Fruit fly (Drosophila melanogaster): ENCODE measurements around the gene CG31638.

Gene CG31638

DNA sequence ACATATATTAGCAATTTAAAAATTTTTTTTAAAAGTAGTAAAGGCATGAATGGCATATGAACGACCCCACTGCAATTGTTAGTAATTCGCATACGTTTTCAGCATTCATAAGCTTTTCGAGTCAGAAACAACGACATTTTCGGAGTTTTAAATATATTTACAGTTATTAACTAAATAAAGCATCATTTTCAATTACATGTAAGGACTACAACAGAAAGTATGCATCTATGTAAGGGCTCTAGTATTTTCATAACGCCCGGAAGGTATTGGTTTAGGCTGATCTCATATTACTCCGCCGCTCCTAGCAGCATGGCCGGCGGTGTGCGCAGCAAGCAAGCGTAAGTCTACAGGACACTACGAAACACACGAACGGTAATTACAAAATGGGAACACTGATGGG lies 16.6 kb upstream of the CG31638 start:
- no peak for TF ChIP-seq CG14711 (tag; optimal IDR thresholded peaks at IDR 0.05)
- TF ChIP-seq ovo (GFP tag; optimal IDR thresholded peaks at IDR 0.05), result no peak
- TF ChIP-seq Clk (GFP tag; optimal IDR thresholded peaks at IDR 0.05), result no peak
- TF ChIP-seq CG7101 (tag; optimal IDR thresholded peaks at IDR 0.05), result no peak

dm6 chr2L:6474878-6475582 lies 15.8 kb upstream of the CG31638 start:
- no peak for TF ChIP-seq Clk (GFP tag; optimal IDR thresholded peaks at IDR 0.05)
- TF ChIP-seq CG33017 (tag; optimal IDR thresholded peaks at IDR 0.05), result peak; percentile 30
- peak; percentile 70 for TF ChIP-seq CG12768 (GFP tag; optimal IDR thresholded peaks at IDR 0.05)
- TF ChIP-seq cic (GFP tag; optimal IDR thresholded peaks at IDR 0.05), result peak; percentile 41

DNA sequence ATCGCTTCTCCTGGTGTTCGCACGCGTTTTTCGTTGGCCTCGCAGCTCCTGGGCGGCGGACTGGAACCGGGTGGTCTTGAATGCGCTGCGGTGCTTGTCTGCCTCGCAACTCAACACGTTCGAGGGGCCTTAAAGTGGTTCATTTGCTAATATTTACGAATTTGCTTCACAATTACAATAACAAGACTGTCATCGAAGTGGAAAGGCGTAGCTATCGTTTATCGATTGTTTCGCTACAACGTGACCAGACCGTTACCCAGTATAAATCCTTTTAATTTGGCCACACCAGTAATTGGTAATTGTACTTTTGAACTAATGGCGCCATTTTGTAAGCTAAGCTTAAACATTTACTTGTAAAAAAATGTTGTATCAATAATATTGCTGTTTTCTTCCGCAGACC lies 14.1 kb upstream of the CG31638 start, which contains the start of gene CG9536:
Gene CG9536, minus strand, starts transcription at position 223 of the 400 bp plus-strand sequence.
- TF ChIP-seq CG7045 (GFP tag; optimal IDR thresholded peaks at IDR 0.05) (no peak), kay (GFP tag; ENCODE audit: borderline replicate concordance) (no peak), bab1 (GFP tag; optimal IDR thresholded peaks at IDR 0.05) (peak; percentile 75)

DNA sequence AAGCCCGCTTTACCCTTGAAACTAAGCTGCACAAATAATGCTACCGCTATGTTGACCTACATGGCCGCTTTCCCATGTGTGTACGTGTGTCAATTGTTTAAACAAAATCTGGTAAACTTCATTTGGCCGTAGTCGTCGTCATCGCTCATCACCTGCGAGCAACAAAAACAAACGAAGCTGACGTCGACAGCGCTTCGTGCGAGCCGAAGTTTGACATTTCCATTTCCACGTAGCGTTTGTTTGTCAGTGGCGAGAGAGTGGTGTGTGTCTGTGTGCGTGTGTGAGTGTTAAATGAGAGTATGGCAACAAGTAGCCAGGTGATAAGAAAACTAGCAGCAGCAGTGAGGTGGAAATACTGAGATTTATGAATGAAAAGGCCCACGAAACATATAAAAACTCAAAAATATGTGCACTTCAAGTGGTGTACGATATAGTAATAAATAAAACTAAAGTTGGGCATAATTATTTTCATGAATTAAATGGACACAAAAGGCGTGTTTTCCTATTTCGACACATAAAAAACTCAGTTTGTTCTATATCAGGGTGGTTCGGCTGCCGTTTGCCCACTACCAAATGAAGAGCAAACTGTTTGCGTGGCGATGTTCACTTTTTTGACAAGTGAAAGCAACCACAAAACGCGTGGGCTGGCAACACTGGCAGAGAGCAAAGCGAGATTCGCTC lies 11.5 kb upstream of the CG31638 start:
- TF ChIP-seq bab1 (GFP tag; optimal IDR thresholded peaks at IDR 0.05) (peak; percentile 65), CG33017 (tag; optimal IDR thresholded peaks at IDR 0.05) (peak; percentile 42), CG7101 (tag; optimal IDR thresholded peaks at IDR 0.05) (peak; percentile 29), CG7045 (GFP tag; optimal IDR thresholded peaks at IDR 0.05) (no peak), CG5204 (GFP tag; optimal IDR thresholded peaks at IDR 0.05) (no peak), tj (GFP tag; optimal IDR thresholded peaks at IDR 0.05) (no peak), cic (GFP tag; optimal IDR thresholded peaks at IDR 0.05) (peak; percentile 97), CG12768 (GFP tag; optimal IDR thresholded peaks at IDR 0.05) (peak; percentile 28), Crg-1 (GFP tag; optimal IDR thresholded peaks at IDR 0.05) (peak; percentile 56), ovo (GFP tag; optimal IDR thresholded peaks at IDR 0.05) (peak; percentile 63), Mnt (GFP tag; optimal IDR thresholded peaks at IDR 0.05) (peak; percentile 84), CG14711 (tag; optimal IDR thresholded peaks at IDR 0.05) (peak; percentile 62), Hr96 (GFP tag; optimal IDR thresholded peaks at IDR 0.05) (no peak), CG1620 (GFP tag; optimal IDR thresholded peaks at IDR 0.05) (no peak), pad (GFP tag; optimal IDR thresholded peaks at IDR 0.05) (no peak), Clk (GFP tag; optimal IDR thresholded peaks at IDR 0.05) (no peak), CG11617 (GFP tag; optimal IDR thresholded peaks at IDR 0.05) (peak; percentile 32), toe (GFP tag; optimal IDR thresholded peaks at IDR 0.05) (no peak), kay (GFP tag; ENCODE audit: borderline replicate concordance) (no peak), cnc (optimal IDR thresholded peaks at IDR 0.05) (no peak)

- TF ChIP-seq Hr96 (GFP tag; optimal IDR thresholded peaks at IDR 0.05) (peak; percentile 90), ovo (GFP tag; optimal IDR thresholded peaks at IDR 0.05) (peak; percentile 68), kay (GFP tag; ENCODE audit: borderline replicate concordance) (no peak), Mnt (GFP tag; optimal IDR thresholded peaks at IDR 0.05) (peak; percentile 62), CG14711 (tag; optimal IDR thresholded peaks at IDR 0.05) (peak; percentile 74), CG7045 (GFP tag; optimal IDR thresholded peaks at IDR 0.05) (peak; percentile 61), cic (GFP tag; optimal IDR thresholded peaks at IDR 0.05) (no peak), cnc (optimal IDR thresholded peaks at IDR 0.05) (no peak), CG12768 (GFP tag; optimal IDR thresholded peaks at IDR 0.05) (peak; percentile 70), bab1 (GFP tag; optimal IDR thresholded peaks at IDR 0.05) (peak; percentile 83), toe (GFP tag; optimal IDR thresholded peaks at IDR 0.05) (peak; percentile 94), CG5204 (GFP tag; optimal IDR thresholded peaks at IDR 0.05) (no peak), CG11617 (GFP tag; optimal IDR thresholded peaks at IDR 0.05) (peak; percentile 55), CG1620 (GFP tag; optimal IDR thresholded peaks at IDR 0.05) (peak; percentile 93), CG7101 (tag; optimal IDR thresholded peaks at IDR 0.05) (peak; percentile 83), Crg-1 (GFP tag; optimal IDR thresholded peaks at IDR 0.05) (peak; percentile 66), tj (GFP tag; optimal IDR thresholded peaks at IDR 0.05) (peak; percentile 84), Clk (GFP tag; optimal IDR thresholded peaks at IDR 0.05) (peak; percentile 85), pad (GFP tag; optimal IDR thresholded peaks at IDR 0.05) (peak; percentile 45), CG33017 (tag; optimal IDR thresholded peaks at IDR 0.05) (peak; percentile 75)
Measured at dm6 chr2L:6480212-6480994, 10.5 kb upstream of the CG31638 start, which contains the start of the genes Sec61alpha and Daxx. Gene Sec61alpha, minus strand, starts transcription at chr2L:6480575. Gene Daxx, plus strand, starts transcription at chr2L:6480929.

DNA sequence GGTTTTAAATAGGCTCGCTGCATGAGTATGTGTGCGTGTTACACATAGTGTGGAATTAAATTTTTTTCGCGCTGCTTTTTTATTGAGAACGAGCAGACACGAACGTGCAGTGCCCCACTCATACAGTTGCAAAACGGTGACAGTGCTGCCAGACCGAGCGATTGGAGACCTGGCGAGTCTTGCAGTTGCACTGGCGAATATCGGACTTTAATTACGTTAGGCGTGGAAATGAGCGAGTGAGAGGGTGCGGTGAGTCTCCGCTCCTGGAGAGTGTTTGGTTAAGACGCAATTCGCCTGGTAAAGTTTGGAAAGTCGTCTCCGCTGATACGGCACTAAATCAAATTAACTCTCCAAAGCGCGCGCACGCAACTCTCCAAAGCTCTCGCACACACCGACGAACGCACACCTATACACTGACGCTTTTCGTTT lies 9.5 kb upstream of the CG31638 start:
- no peak for TF ChIP-seq CG7045 (GFP tag; optimal IDR thresholded peaks at IDR 0.05)
- no peak for TF ChIP-seq bab1 (GFP tag; optimal IDR thresholded peaks at IDR 0.05)
- no peak for TF ChIP-seq Clk (GFP tag; optimal IDR thresholded peaks at IDR 0.05)
- TF ChIP-seq CG14711 (tag; optimal IDR thresholded peaks at IDR 0.05), result no peak
- peak; percentile 77 for TF ChIP-seq pad (GFP tag; optimal IDR thresholded peaks at IDR 0.05)
- peak; percentile 79 for TF ChIP-seq tj (GFP tag; optimal IDR thresholded peaks at IDR 0.05)
- TF ChIP-seq Mnt (GFP tag; optimal IDR thresholded peaks at IDR 0.05), result peak; percentile 85
- no peak for TF ChIP-seq Hr96 (GFP tag; optimal IDR thresholded peaks at IDR 0.05)
- no peak for TF ChIP-seq CG12768 (GFP tag; optimal IDR thresholded peaks at IDR 0.05)
- TF ChIP-seq Crg-1 (GFP tag; optimal IDR thresholded peaks at IDR 0.05), result no peak
- peak; percentile 27 for TF ChIP-seq toe (GFP tag; optimal IDR thresholded peaks at IDR 0.05)
- no peak for TF ChIP-seq CG1620 (GFP tag; optimal IDR thresholded peaks at IDR 0.05)
- peak; percentile 10 for TF ChIP-seq ovo (GFP tag; optimal IDR thresholded peaks at IDR 0.05)
- TF ChIP-seq CG5204 (GFP tag; optimal IDR thresholded peaks at IDR 0.05), result no peak
- TF ChIP-seq kay (GFP tag; ENCODE audit: borderline replicate concordance), result no peak
- peak; percentile 5 for TF ChIP-seq CG11617 (GFP tag; optimal IDR thresholded peaks at IDR 0.05)
- TF ChIP-seq cnc (optimal IDR thresholded peaks at IDR 0.05), result no peak
- peak; percentile 93 for TF ChIP-seq cic (GFP tag; optimal IDR thresholded peaks at IDR 0.05)
- no peak for TF ChIP-seq CG7101 (tag; optimal IDR thresholded peaks at IDR 0.05)
- TF ChIP-seq CG33017 (tag; optimal IDR thresholded peaks at IDR 0.05), result no peak
